Worm (Caenorhabditis elegans) whole organism, L2 larva: ENCODE data around the gene R12B2.8.

Experiments used
- C34F6.9 ChIP-seq: fragments of 150-350 bp; optimal IDR thresholded peaks from 2 replicates; lab custom pipeline; 2014; ENCODE audit warnings: missing biosample characterization, missing genetic modification characterization
- F13H6.1 ChIP-seq: sonication (generic microtip); optimal IDR thresholded peaks from 2 replicates; lab custom pipeline; 2016; ENCODE audit warnings: missing genetic modification characterization, missing compliant biosample characterization
- R02D3.7 ChIP-seq: fragments of 150-350 bp; optimal IDR thresholded peaks from 2 replicates; lab custom pipeline; 2014; ENCODE audit warnings: missing biosample characterization, missing genetic modification characterization
- Y55F3AM.14 ChIP-seq: fragments of 200-800 bp; sonication (Bioruptor generic); optimal IDR thresholded peaks from 2 replicates; lab custom pipeline; 2018; ENCODE audit warnings: mild to moderate bottlenecking, missing genetic modification characterization, missing compliant biosample characterization
- alr-1 ChIP-seq: fragments of 150-350 bp; optimal IDR thresholded peaks from 2 replicates; lab custom pipeline; 2014; ENCODE audit warnings: missing biosample characterization, missing genetic modification characterization
- ama-1 ChIP-seq: fragments of 150-350 bp; optimal IDR thresholded peaks from 2 replicates; lab custom pipeline; 2018; ENCODE audit warnings: inconsistent platforms
- ceh-16 ChIP-seq: fragments of 150-350 bp; optimal IDR thresholded peaks from 2 replicates; lab custom pipeline; 2014; ENCODE audit warnings: missing biosample characterization, missing genetic modification characterization
- crh-2 ChIP-seq: sonication (generic microtip); optimal IDR thresholded peaks from 2 replicates; lab custom pipeline; 2017; ENCODE audit warnings: missing biosample characterization, missing genetic modification characterization
- dmd-4 ChIP-seq: sonication (generic microtip); optimal IDR thresholded peaks from 2 replicates; lab custom pipeline; 2017; ENCODE audit warnings: missing biosample characterization, missing genetic modification characterization
- egl-27 ChIP-seq: sonication (generic microtip); optimal IDR thresholded peaks from 3 replicates; lab custom pipeline; 2017; ENCODE audit warnings: missing biosample characterization, missing genetic modification reagents, missing genetic modification characterization
- elt-1 ChIP-seq: fragments of 150-350 bp; optimal IDR thresholded peaks from 2 replicates; lab custom pipeline; 2014; ENCODE audit warnings: missing biosample characterization, missing genetic modification characterization
- fos-1 ChIP-seq: fragments of 150-350 bp; optimal IDR thresholded peaks from 2 replicates; lab custom pipeline; 2014; ENCODE audit warnings: missing biosample characterization, missing genetic modification characterization
- gmeb-1 ChIP-seq: fragments of 150-350 bp; optimal IDR thresholded peaks from 2 replicates; lab custom pipeline; 2014; ENCODE audit warnings: missing biosample characterization, missing genetic modification characterization
- lin-11 ChIP-seq: fragments of 150-350 bp; sonication (generic microtip); optimal IDR thresholded peaks from 2 replicates; lab custom pipeline; 2014; ENCODE audit warnings: missing biosample characterization, missing genetic modification characterization, inconsistent platforms, mixed read lengths
- lin-13 ChIP-seq: fragments of 150-350 bp; optimal IDR thresholded peaks from 2 replicates; lab custom pipeline; 2014; ENCODE audit warnings: missing biosample characterization, missing genetic modification reagents, missing genetic modification characterization
- lin-39 ChIP-seq: fragments of 150-350 bp; optimal IDR thresholded peaks from 2 replicates; lab custom pipeline; 2014; ENCODE audit warnings: missing biosample characterization, missing genetic modification reagents, missing genetic modification characterization
- lsy-2 ChIP-seq, 2 experiments: fragments of 150-350 bp in 1 of 2; sonication (generic microtip) in 1 of 2; optimal IDR thresholded peaks; 2 replicates each; lab custom pipeline; 2014 to 2017; ENCODE audit warnings: missing biosample characterization in 2 of 2, missing genetic modification characterization in 2 of 2
- mab-5 ChIP-seq: fragments of 150-350 bp; optimal IDR thresholded peaks from 2 replicates; lab custom pipeline; 2014; ENCODE audit warnings: missing biosample characterization, missing genetic modification characterization
- mbf-1 ChIP-seq: sonication (generic microtip); optimal IDR thresholded peaks from 2 replicates; lab custom pipeline; 2017; ENCODE audit warnings: missing biosample characterization, missing genetic modification characterization
- mdl-1 ChIP-seq, 2 experiments: fragments of 150-350 bp in 1 of 2; sonication (generic microtip) in 1 of 2; optimal IDR thresholded peaks; 2 replicates each; lab custom pipeline; 2017; ENCODE audit warnings: missing biosample characterization in 2 of 2, missing genetic modification characterization in 2 of 2
- nhr-10 ChIP-seq: sonication (generic microtip); optimal IDR thresholded peaks from 2 replicates; lab custom pipeline; 2017; ENCODE audit warnings: missing biosample characterization, missing genetic modification characterization
- nhr-12 ChIP-seq: fragments of 150-350 bp; optimal IDR thresholded peaks from 2 replicates; lab custom pipeline; 2014; ENCODE audit warnings: missing biosample characterization, missing genetic modification characterization
- nhr-129 ChIP-seq: fragments of 150-350 bp; optimal IDR thresholded peaks from 2 replicates; lab custom pipeline; 2014; ENCODE audit warnings: missing biosample characterization, missing genetic modification characterization
- nhr-21 ChIP-seq: fragments of 150-350 bp; optimal IDR thresholded peaks from 2 replicates; lab custom pipeline; 2014; ENCODE audit warnings: missing biosample characterization, missing genetic modification characterization
- nhr-6 ChIP-seq: fragments of 150-350 bp; optimal IDR thresholded peaks from 2 replicates; lab custom pipeline; 2014; ENCODE audit warnings: missing biosample characterization, missing genetic modification characterization
- peb-1 ChIP-seq: fragments of 150-350 bp; optimal IDR thresholded peaks from 2 replicates; lab custom pipeline; 2014; ENCODE audit warnings: missing biosample characterization, missing genetic modification characterization
- sem-4 ChIP-seq: fragments of 150-350 bp; optimal IDR thresholded peaks from 2 replicates; lab custom pipeline; 2014; ENCODE audit warnings: missing biosample characterization, missing genetic modification reagents, missing genetic modification characterization
- sma-3 ChIP-seq: sonication (generic microtip); optimal IDR thresholded peaks from 2 replicates; lab custom pipeline; 2016; ENCODE audit warnings: missing genetic modification reagents, missing genetic modification characterization, missing compliant biosample characterization
- sma-9 ChIP-seq, 2 experiments: fragments of 150-350 bp in 1 of 2; sonication (generic microtip) in 1 of 2; optimal IDR thresholded peaks; 2 replicates each; lab custom pipeline; 2014 to 2016; ENCODE audit warnings: missing genetic modification characterization in 2 of 2, mild to moderate bottlenecking in 1 of 2, missing biosample characterization in 1 of 2, missing compliant biosample characterization in 1 of 2, missing genetic modification reagents in 1 of 2, moderate library complexity in 1 of 2
- unc-39 ChIP-seq: fragments of 150-350 bp; optimal IDR thresholded peaks from 2 replicates; lab custom pipeline; 2014; ENCODE audit warnings: missing biosample characterization, missing genetic modification characterization
- unc-62 ChIP-seq: fragments of 150-350 bp; optimal IDR thresholded peaks from 2 replicates; lab custom pipeline; 2014; ENCODE audit warnings: missing biosample characterization, missing genetic modification reagents, missing genetic modification characterization
- zag-1 ChIP-seq: fragments of 150-350 bp; optimal IDR thresholded peaks from 2 replicates; lab custom pipeline; 2014; ENCODE audit warnings: missing biosample characterization, missing genetic modification characterization
- ztf-1 ChIP-seq: fragments of 200-800 bp; sonication (Bioruptor generic); conservative IDR thresholded peaks from 2 replicates; pipeline ENCODE4 v1.3.6; 2022; ENCODE audit warnings: missing genetic modification characterization, missing compliant biosample characterization
- ztf-11 ChIP-seq: sonication (generic microtip); optimal IDR thresholded peaks from 2 replicates; lab custom pipeline; 2017; ENCODE audit warnings: missing biosample characterization, missing genetic modification characterization
- ztf-4 ChIP-seq: fragments of 150-350 bp; optimal IDR thresholded peaks from 2 replicates; lab custom pipeline; 2014; ENCODE audit warnings: missing biosample characterization, missing genetic modification characterization

The R12B2.8 gene

DNA sequence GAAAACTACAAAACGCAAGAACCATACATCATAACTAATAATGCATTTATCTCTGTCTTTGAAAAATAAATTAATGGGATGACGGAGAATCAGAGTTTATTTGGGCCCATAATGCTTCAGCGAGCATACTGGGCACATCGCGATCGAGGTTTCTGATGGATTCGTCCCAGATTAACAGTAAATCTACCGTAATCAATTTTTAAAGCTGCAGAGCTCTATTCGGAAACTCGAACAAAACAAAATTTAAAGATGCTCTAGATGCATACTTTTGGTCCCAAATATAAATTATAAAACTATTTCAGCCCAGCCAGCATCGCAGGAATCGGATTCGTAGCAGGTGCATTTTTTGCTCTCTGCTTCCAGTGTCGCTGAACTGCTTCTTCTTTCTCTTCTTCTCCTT, 4.3 kb downstream of the R12B2.8 start:
- TF ChIP-seq ama-1 (lab: Kevin White, UChicago) = no peak
- no peak for TF ChIP-seq lin-13 (GFP tag; lab: Kevin White, UChicago)
- no peak for TF ChIP-seq mdl-1 (tag; optimal IDR thresholded peaks at IDR 0.05; lab: Kevin White, UChicago)
- TF ChIP-seq C34F6.9 (tag; lab: Kevin White, UChicago) = no peak
- TF ChIP-seq zag-1 = no peak
- TF ChIP-seq crh-2 (tag; lab: Kevin White, UChicago) = no peak
- no peak for TF ChIP-seq ztf-11 (tag; lab: Kevin White, UChicago)
- no peak for TF ChIP-seq R02D3.7 (tag; lab: Kevin White, UChicago)
- TF ChIP-seq unc-39 (tag; lab: Kevin White, UChicago) = no peak
- TF ChIP-seq nhr-21 (tag; lab: Kevin White, UChicago) = no peak
- TF ChIP-seq, all 48 proteins: peak for 0

DNA sequence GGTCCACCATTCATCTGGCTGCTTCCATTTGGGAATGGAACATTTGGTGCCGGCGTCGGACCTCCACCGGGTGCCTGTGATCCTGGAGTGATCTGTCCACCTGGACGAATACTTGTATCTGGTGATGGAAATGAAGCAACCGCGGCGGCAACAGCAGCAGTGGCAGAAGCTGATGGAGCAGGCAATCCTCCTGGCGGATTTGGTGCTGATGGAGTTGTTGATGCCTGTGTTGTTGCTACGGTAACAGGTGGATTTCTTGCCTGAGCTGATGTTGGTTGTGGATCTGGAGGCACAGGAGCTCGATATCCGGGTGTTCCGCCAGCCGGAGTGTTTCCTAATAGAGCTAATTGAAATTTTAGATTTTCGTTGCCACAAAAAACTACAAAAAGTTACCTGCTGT, 8.7 kb downstream of the R12B2.8 start:
- TF ChIP-seq mab-5 = no peak
- no peak for TF ChIP-seq nhr-10 (tag; lab: Kevin White, UChicago)
- TF ChIP-seq dmd-4 = no peak
- no peak for TF ChIP-seq nhr-129 (tag; lab: Kevin White, UChicago)
- TF ChIP-seq nhr-6 (tag; lab: Kevin White, UChicago) = no peak
- TF ChIP-seq egl-27 (tag; lab: Kevin White, UChicago) = no peak
- no peak for TF ChIP-seq lin-39
- TF ChIP-seq lin-13 (GFP tag; lab: Kevin White, UChicago) = no peak
- no peak for TF ChIP-seq crh-2 (tag; lab: Kevin White, UChicago)
- TF ChIP-seq ztf-4 (tag; lab: Kevin White, UChicago) = no peak
- TF ChIP-seq elt-1 (tag; lab: Kevin White, UChicago) = no peak
- TF ChIP-seq fos-1 (tag; lab: Kevin White, UChicago) = no peak
- TF ChIP-seq F13H6.1 (tag; lab: Kevin White, UChicago) = no peak
- TF ChIP-seq R02D3.7 (tag; lab: Kevin White, UChicago) = no peak
- no peak for TF ChIP-seq sma-3 (GFP tag; lab: Kevin White, UChicago)
- no peak for TF ChIP-seq unc-39 (tag; lab: Kevin White, UChicago)
- TF ChIP-seq zag-1 = no peak
- no peak for TF ChIP-seq mdl-1 (tag; optimal IDR thresholded peaks at IDR 0.05; lab: Kevin White, UChicago)
- no peak for TF ChIP-seq ceh-16 (tag; lab: Kevin White, UChicago)
- TF ChIP-seq lsy-2 (tag; optimal IDR thresholded peaks at IDR 0.05; lab: Kevin White, UChicago) = no peak

DNA sequence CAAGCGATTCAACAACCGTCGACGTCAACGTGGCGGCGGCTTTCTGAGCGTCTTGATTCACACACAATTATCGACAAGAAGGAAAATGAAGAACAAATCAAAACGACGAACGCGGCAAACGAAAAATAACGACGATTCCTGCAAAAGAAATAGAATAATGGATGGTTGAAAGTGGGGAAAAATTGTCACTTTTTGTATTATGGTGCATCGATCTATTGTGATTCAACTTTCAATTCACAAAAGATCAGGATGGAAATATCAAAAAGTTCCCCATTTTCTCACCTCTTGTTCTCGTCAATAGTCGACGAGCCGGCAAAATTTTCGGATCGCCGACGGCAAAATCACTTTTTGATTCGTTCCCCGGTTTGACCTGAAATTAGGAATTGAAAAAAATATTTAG, 9.7 kb downstream of the R12B2.8 start, which contains the start of the genes R12B2.13 and mdt-15:
Gene R12B2.13, minus strand, starts transcription at position 101 of the 400 bp plus-strand sequence.
Gene mdt-15, minus strand, starts transcription at position 376 of the 400 bp plus-strand sequence.
- TF ChIP-seq mbf-1 (tag; lab: Kevin White, UChicago) (no peak), gmeb-1 (no peak), nhr-6 (tag; lab: Kevin White, UChicago) (no peak), unc-62 (no peak), lsy-2 (tag; optimal IDR thresholded peaks at IDR 0.05; lab: Kevin White, UChicago) (no peak)

DNA sequence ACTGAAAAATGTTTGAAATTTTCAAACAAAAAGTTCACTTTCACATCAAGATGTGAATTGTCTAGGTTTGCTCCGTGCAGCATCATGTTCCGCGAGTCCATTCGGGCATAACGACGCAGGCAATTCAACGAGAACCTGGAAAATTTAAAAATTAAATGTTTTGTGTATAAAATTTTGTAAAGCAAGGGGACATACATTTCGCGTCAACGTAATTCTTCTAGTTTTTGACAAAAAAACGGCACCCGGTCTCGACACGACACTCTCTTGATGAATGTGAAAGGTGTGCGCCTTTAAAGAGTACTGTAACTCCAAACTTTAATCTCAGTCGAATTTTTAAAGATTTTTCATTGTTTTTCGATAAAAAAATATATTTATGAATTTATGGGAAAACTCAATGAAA, 10.3 kb downstream of the R12B2.8 start, which contains the start of gene R12B2.6:
Gene R12B2.6, minus strand, starts transcription at position 101 of the 400 bp plus-strand sequence.
- TF ChIP-seq sma-3 (GFP tag; lab: Kevin White, UChicago) (no peak), crh-2 (tag; lab: Kevin White, UChicago) (no peak), sma-9 (GFP tag; optimal IDR thresholded peaks at IDR 0.05; lab: Kevin White, UChicago) (no peak), sma-9 (tag; optimal IDR thresholded peaks at IDR 0.05; lab: Kevin White, UChicago) (no peak), mdl-1 (tag; optimal IDR thresholded peaks at IDR 0.05; lab: Kevin White, UChicago) (no peak), elt-1 (tag; lab: Kevin White, UChicago) (no peak), sem-4 (no peak)

DNA sequence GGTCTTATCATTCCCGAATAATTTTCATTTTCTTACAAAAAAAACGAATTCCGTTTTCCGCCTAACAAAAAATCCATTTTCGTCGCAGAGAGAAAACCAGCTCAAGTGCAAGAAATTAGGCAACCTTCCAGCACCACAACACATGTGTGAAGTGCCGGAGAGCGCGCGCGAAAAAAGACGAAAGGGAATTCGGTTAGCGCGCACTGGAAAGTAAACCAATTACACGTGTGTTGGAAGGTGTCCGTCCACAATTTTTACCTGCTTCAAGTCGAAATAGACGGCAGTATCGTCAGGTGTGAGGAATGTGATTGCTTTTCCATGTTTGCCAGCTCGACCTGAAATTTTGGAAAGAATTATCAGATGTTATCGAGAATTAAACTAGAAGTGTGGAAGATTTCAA, 10.9 kb downstream of the R12B2.8 start:
- TF ChIP-seq ztf-1 (GFP tag; lab: Robert Waterston, UW) = no peak
- no peak for TF ChIP-seq ceh-16 (tag; lab: Kevin White, UChicago)
- TF ChIP-seq nhr-12 (tag; lab: Kevin White, UChicago) = no peak
- no peak for TF ChIP-seq dmd-4
- no peak for TF ChIP-seq egl-27 (tag; lab: Kevin White, UChicago)
- no peak for TF ChIP-seq peb-1
- TF ChIP-seq lin-11 (tag; lab: Kevin White, UChicago) = no peak
- no peak for TF ChIP-seq elt-1 (tag; lab: Kevin White, UChicago)
- TF ChIP-seq mab-5 = no peak
- no peak for TF ChIP-seq alr-1 (tag; lab: Kevin White, UChicago)
- TF ChIP-seq Y55F3AM.14 (GFP tag; lab: Kevin White, UChicago) = no peak
- TF ChIP-seq ztf-4 (tag; lab: Kevin White, UChicago) = no peak
- TF ChIP-seq, all 48 proteins: peak for 0
